Worm (Caenorhabditis elegans): ENCODE results near the gene mrps-9.
A peak's percentile ranks its signal among the peaks of the same experiment; 100 is the strongest.

Gene mrps-9

ce11 chrIII:8265753-8266152 lies at the start of gene mrps-9:
Gene mrps-9, plus strand, starts transcription at chrIII:8266062.
- peak; percentile 38 for TF ChIP-seq lin-14 (GFP tag; optimal IDR thresholded peaks at IDR 0.05)
- peak; percentile 11 to 64 (median 37) for TF ChIP-seq dpl-1 (GFP tag; optimal IDR thresholded peaks at IDR 0.05)
- no peak for TF ChIP-seq nhr-12 (tag; optimal IDR thresholded peaks at IDR 0.05)
- TF ChIP-seq fkh-8 (tag; optimal IDR thresholded peaks at IDR 0.05), result no peak
- peak; percentile 0 for TF ChIP-seq nhr-20 (tag; optimal IDR thresholded peaks at IDR 0.05)
- TF ChIP-seq nhr-71 (tag; optimal IDR thresholded peaks at IDR 0.05), result no peak
- TF ChIP-seq efl-1 (optimal IDR thresholded peaks at IDR 0.05), result peak; percentile 30 to 36
- peak; percentile 31 to 92 for TF ChIP-seq efl-1 (GFP tag; optimal IDR thresholded peaks at IDR 0.05 in 1 of 2)
- TF ChIP-seq swsn-7 (tag; optimal IDR thresholded peaks at IDR 0.05), result peak; percentile 15
- peak in 1 of 2 experiments; percentile 60 for TF ChIP-seq lsy-2 (tag; optimal IDR thresholded peaks at IDR 0.05)
- TF ChIP-seq hlh-17 (GFP tag; optimal IDR thresholded peaks at IDR 0.05; ENCODE audit: borderline replicate concordance), result no peak
- no peak for TF ChIP-seq unc-30 (tag; optimal IDR thresholded peaks at IDR 0.05)
- no peak for TF ChIP-seq skn-1 (tag; optimal IDR thresholded peaks at IDR 0.05)
- no peak for TF ChIP-seq lin-39 (tag; optimal IDR thresholded peaks at IDR 0.05)
- TF ChIP-seq xbp-1 (tag; optimal IDR thresholded peaks at IDR 0.05), result peak; percentile 9
- no peak for TF ChIP-seq alr-1 (tag; optimal IDR thresholded peaks at IDR 0.05; ENCODE audit: borderline replicate concordance)
- no peak for TF ChIP-seq pax-3 (tag; optimal IDR thresholded peaks at IDR 0.05)
- TF ChIP-seq rnt-1 (tag; optimal IDR thresholded peaks at IDR 0.05), result peak; percentile 26
- TF ChIP-seq mep-1 (tag; optimal IDR thresholded peaks at IDR 0.05), result no peak
- no peak for TF ChIP-seq zip-4 (GFP tag; optimal IDR thresholded peaks at IDR 0.05)
- TF ChIP-seq lir-3 (tag; optimal IDR thresholded peaks at IDR 0.05; ENCODE audit: poor library complexity), result peak; percentile 30
- no peak for TF ChIP-seq nhr-47 (tag; optimal IDR thresholded peaks at IDR 0.05)
- no peak for TF ChIP-seq nhr-77 (tag; optimal IDR thresholded peaks at IDR 0.05)
- TF ChIP-seq snu-23 (GFP tag; optimal IDR thresholded peaks at IDR 0.05), result peak; percentile 30
- peak; percentile 78 for TF ChIP-seq blmp-1 (tag; optimal IDR thresholded peaks at IDR 0.05)
- TF ChIP-seq lin-35 (GFP tag; optimal IDR thresholded peaks at IDR 0.05), result peak; percentile 27 to 41

ce11 chrIII:8216224-8216623 lies 49.6 kb upstream of the mrps-9 start, which contains the start of gene unc-86:
Gene unc-86, minus strand, starts transcription at chrIII:8216336.
- TF ChIP-seq unc-130 (tag; optimal IDR thresholded peaks at IDR 0.05) (no peak), fkh-8 (tag; optimal IDR thresholded peaks at IDR 0.05) (no peak), unc-86 (tag; optimal IDR thresholded peaks at IDR 0.05) (peak; percentile 86), lin-15B (tag; optimal IDR thresholded peaks at IDR 0.05) (no peak), lsy-2 (tag; optimal IDR thresholded peaks at IDR 0.05) (peak in 1 of 2 experiments; percentile 31), lin-14 (GFP tag; optimal IDR thresholded peaks at IDR 0.05) (peak; percentile 4), sptf-1 (tag; optimal IDR thresholded peaks at IDR 0.05) (no peak)

ce11 chrIII:8217919-8218318 lies 47.9 kb upstream of the mrps-9 start, which contains the start of gene C30A5.16:
Gene C30A5.16, plus strand, starts transcription at chrIII:8218219.
- TF ChIP-seq dsc-1 (tag; optimal IDR thresholded peaks at IDR 0.05) (peak; percentile 11), pax-3 (tag; optimal IDR thresholded peaks at IDR 0.05) (no peak), efl-1 (optimal IDR thresholded peaks at IDR 0.05) (no peak), efl-1 (GFP tag; optimal IDR thresholded peaks at IDR 0.05 in 1 of 2) (peak in 1 of 2 experiments; percentile 34), nhr-12 (tag; optimal IDR thresholded peaks at IDR 0.05) (no peak)

ce11 chrIII:8220081-8220480 lies 45.8 kb upstream of the mrps-9 start:
- TF ChIP-seq unc-98 (GFP tag; IDR thresholded peaks at IDR 0.05) (no peak), tbx-2 (tag; optimal IDR thresholded peaks at IDR 0.05) (peak; percentile 6), ztf-11 (tag; optimal IDR thresholded peaks at IDR 0.05) (peak in 1 of 2 experiments; percentile 57), C16A3.4 (tag; optimal IDR thresholded peaks at IDR 0.05) (no peak), unc-86 (tag; optimal IDR thresholded peaks at IDR 0.05) (peak; percentile 79)

- TF ChIP-seq unc-98 (GFP tag; IDR thresholded peaks at IDR 0.05) (no peak), snu-23 (GFP tag; optimal IDR thresholded peaks at IDR 0.05) (peak; percentile 6), efl-1 (optimal IDR thresholded peaks at IDR 0.05) (peak in 1 of 2 experiments; percentile 17), efl-1 (GFP tag; optimal IDR thresholded peaks at IDR 0.05 in 1 of 2) (peak; percentile 25 to 62), lsy-2 (tag; optimal IDR thresholded peaks at IDR 0.05) (peak in 1 of 2 experiments; percentile 26), dpl-1 (GFP tag; optimal IDR thresholded peaks at IDR 0.05) (peak in 1 of 3 experiments; percentile 33), rnt-1 (tag; optimal IDR thresholded peaks at IDR 0.05) (no peak)
These were observed 41.1 kb upstream of the mrps-9 start, which contains the start of gene mob-4 for ce11 chrIII:8224769-8225168. Gene mob-4, plus strand, starts transcription at chrIII:8225097.
